Worm (Caenorhabditis elegans) whole organism, L2 larva: ENCODE measurements around the gene eps-8.
"Not testable (repeated sequence)": the region's sequence is repeated elsewhere in the genome, so short reads cannot be mapped to it uniquely, and the experiment has no call there.

Experiments used
- C34F6.9 ChIP-seq: fragments of 150-350 bp; optimal IDR thresholded peaks from 2 replicates; lab custom pipeline; 2014; ENCODE audit warnings: missing biosample characterization, missing genetic modification characterization
- F13H6.1 ChIP-seq: sonication (generic microtip); optimal IDR thresholded peaks from 2 replicates; lab custom pipeline; 2016; ENCODE audit warnings: missing genetic modification characterization, missing compliant biosample characterization
- R02D3.7 ChIP-seq: fragments of 150-350 bp; optimal IDR thresholded peaks from 2 replicates; lab custom pipeline; 2014; ENCODE audit warnings: missing biosample characterization, missing genetic modification characterization
- alr-1 ChIP-seq: fragments of 150-350 bp; optimal IDR thresholded peaks from 2 replicates; lab custom pipeline; 2014; ENCODE audit warnings: missing biosample characterization, missing genetic modification characterization
- ama-1 ChIP-seq: fragments of 150-350 bp; optimal IDR thresholded peaks from 2 replicates; lab custom pipeline; 2018; ENCODE audit warnings: inconsistent platforms
- blmp-1 ChIP-seq: sonication (generic microtip); optimal IDR thresholded peaks from 2 replicates; lab custom pipeline; 2017; ENCODE audit warnings: missing genetic modification characterization, mild to moderate bottlenecking, missing compliant biosample characterization, antibody characterized with exemption, moderate library complexity; ENCODE audit not compliant: insufficient read depth
- crh-2 ChIP-seq: sonication (generic microtip); optimal IDR thresholded peaks from 2 replicates; lab custom pipeline; 2017; ENCODE audit warnings: missing biosample characterization, missing genetic modification characterization
- dmd-4 ChIP-seq: sonication (generic microtip); optimal IDR thresholded peaks from 2 replicates; lab custom pipeline; 2017; ENCODE audit warnings: missing biosample characterization, missing genetic modification characterization
- egl-27 ChIP-seq: sonication (generic microtip); optimal IDR thresholded peaks from 3 replicates; lab custom pipeline; 2017; ENCODE audit warnings: missing biosample characterization, missing genetic modification reagents, missing genetic modification characterization
- elt-1 ChIP-seq: fragments of 150-350 bp; optimal IDR thresholded peaks from 2 replicates; lab custom pipeline; 2014; ENCODE audit warnings: missing biosample characterization, missing genetic modification characterization
- elt-3 ChIP-seq: sonication (generic microtip); optimal IDR thresholded peaks from 2 replicates; lab custom pipeline; 2017; ENCODE audit warnings: missing biosample characterization, missing genetic modification characterization
- fos-1 ChIP-seq: fragments of 150-350 bp; optimal IDR thresholded peaks from 2 replicates; lab custom pipeline; 2014; ENCODE audit warnings: missing biosample characterization, missing genetic modification characterization
- gmeb-1 ChIP-seq: fragments of 150-350 bp; optimal IDR thresholded peaks from 2 replicates; lab custom pipeline; 2014; ENCODE audit warnings: missing biosample characterization, missing genetic modification characterization
- lin-11 ChIP-seq: fragments of 150-350 bp; sonication (generic microtip); optimal IDR thresholded peaks from 2 replicates; lab custom pipeline; 2014; ENCODE audit warnings: missing biosample characterization, missing genetic modification characterization, inconsistent platforms, mixed read lengths
- lin-13 ChIP-seq: fragments of 150-350 bp; optimal IDR thresholded peaks from 2 replicates; lab custom pipeline; 2014; ENCODE audit warnings: missing biosample characterization, missing genetic modification reagents, missing genetic modification characterization
- lin-39 ChIP-seq: fragments of 150-350 bp; optimal IDR thresholded peaks from 2 replicates; lab custom pipeline; 2014; ENCODE audit warnings: missing biosample characterization, missing genetic modification reagents, missing genetic modification characterization
- lsy-2 ChIP-seq, 2 experiments: fragments of 150-350 bp in 1 of 2; sonication (generic microtip) in 1 of 2; optimal IDR thresholded peaks; 2 replicates each; lab custom pipeline; 2014 to 2017; ENCODE audit warnings: missing biosample characterization in 2 of 2, missing genetic modification characterization in 2 of 2
- mab-5 ChIP-seq: fragments of 150-350 bp; optimal IDR thresholded peaks from 2 replicates; lab custom pipeline; 2014; ENCODE audit warnings: missing biosample characterization, missing genetic modification characterization
- mbf-1 ChIP-seq: sonication (generic microtip); optimal IDR thresholded peaks from 2 replicates; lab custom pipeline; 2017; ENCODE audit warnings: missing biosample characterization, missing genetic modification characterization
- mdl-1 ChIP-seq, 2 experiments: fragments of 150-350 bp in 1 of 2; sonication (generic microtip) in 1 of 2; optimal IDR thresholded peaks; 2 replicates each; lab custom pipeline; 2017; ENCODE audit warnings: missing biosample characterization in 2 of 2, missing genetic modification characterization in 2 of 2
- nhr-10 ChIP-seq: sonication (generic microtip); optimal IDR thresholded peaks from 2 replicates; lab custom pipeline; 2017; ENCODE audit warnings: missing biosample characterization, missing genetic modification characterization
- nhr-12 ChIP-seq: fragments of 150-350 bp; optimal IDR thresholded peaks from 2 replicates; lab custom pipeline; 2014; ENCODE audit warnings: missing biosample characterization, missing genetic modification characterization
- nhr-129 ChIP-seq: fragments of 150-350 bp; optimal IDR thresholded peaks from 2 replicates; lab custom pipeline; 2014; ENCODE audit warnings: missing biosample characterization, missing genetic modification characterization
- nhr-21 ChIP-seq: fragments of 150-350 bp; optimal IDR thresholded peaks from 2 replicates; lab custom pipeline; 2014; ENCODE audit warnings: missing biosample characterization, missing genetic modification characterization
- nhr-237 ChIP-seq: fragments of 150-350 bp; optimal IDR thresholded peaks from 2 replicates; lab custom pipeline; 2014; ENCODE audit warnings: missing biosample characterization, missing genetic modification characterization
- nhr-25 ChIP-seq: fragments of 150-350 bp; sonication (generic microtip); optimal IDR thresholded peaks from 3 replicates; lab custom pipeline; 2014; ENCODE audit warnings: missing biosample characterization, missing genetic modification characterization
- nhr-6 ChIP-seq: fragments of 150-350 bp; optimal IDR thresholded peaks from 2 replicates; lab custom pipeline; 2014; ENCODE audit warnings: missing biosample characterization, missing genetic modification characterization
- nhr-77 ChIP-seq: fragments of 150-350 bp; optimal IDR thresholded peaks from 2 replicates; lab custom pipeline; 2014; ENCODE audit warnings: missing biosample characterization, missing genetic modification characterization
- peb-1 ChIP-seq: fragments of 150-350 bp; optimal IDR thresholded peaks from 2 replicates; lab custom pipeline; 2014; ENCODE audit warnings: missing biosample characterization, missing genetic modification characterization
- sem-4 ChIP-seq: fragments of 150-350 bp; optimal IDR thresholded peaks from 2 replicates; lab custom pipeline; 2014; ENCODE audit warnings: missing biosample characterization, missing genetic modification reagents, missing genetic modification characterization
- skn-1 ChIP-seq: sonication (generic microtip); optimal IDR thresholded peaks from 2 replicates; lab custom pipeline; 2017; ENCODE audit warnings: missing biosample characterization, missing genetic modification characterization
- sma-3 ChIP-seq: sonication (generic microtip); optimal IDR thresholded peaks from 2 replicates; lab custom pipeline; 2016; ENCODE audit warnings: missing genetic modification reagents, missing genetic modification characterization, missing compliant biosample characterization
- sma-9 ChIP-seq, 2 experiments: fragments of 150-350 bp in 1 of 2; sonication (generic microtip) in 1 of 2; optimal IDR thresholded peaks; 2 replicates each; lab custom pipeline; 2014 to 2016; ENCODE audit warnings: missing genetic modification characterization in 2 of 2, mild to moderate bottlenecking in 1 of 2, missing biosample characterization in 1 of 2, missing compliant biosample characterization in 1 of 2, missing genetic modification reagents in 1 of 2, moderate library complexity in 1 of 2
- unc-55 ChIP-seq: fragments of 150-350 bp; sonication (generic microtip); optimal IDR thresholded peaks from 3 replicates; lab custom pipeline; 2014; ENCODE audit warnings: missing biosample characterization, missing genetic modification reagents, missing genetic modification characterization
- zag-1 ChIP-seq: fragments of 150-350 bp; optimal IDR thresholded peaks from 2 replicates; lab custom pipeline; 2014; ENCODE audit warnings: missing biosample characterization, missing genetic modification characterization
- ztf-1 ChIP-seq: fragments of 200-800 bp; sonication (Bioruptor generic); conservative IDR thresholded peaks from 2 replicates; pipeline ENCODE4 v1.3.6; 2022; ENCODE audit warnings: missing genetic modification characterization, missing compliant biosample characterization
- ztf-11 ChIP-seq: sonication (generic microtip); optimal IDR thresholded peaks from 2 replicates; lab custom pipeline; 2017; ENCODE audit warnings: missing biosample characterization, missing genetic modification characterization
- ztf-4 ChIP-seq: fragments of 150-350 bp; optimal IDR thresholded peaks from 2 replicates; lab custom pipeline; 2014; ENCODE audit warnings: missing biosample characterization, missing genetic modification characterization

eps-8 gene

ce11 chrIV:14929421-14929820, 50.1 kb downstream of the eps-8 start, which contains the start of gene Y57G11C.28:
Gene Y57G11C.28 (plus strand): TSS chrIV:14929721.
- no peak for TF ChIP-seq blmp-1
- no peak for TF ChIP-seq nhr-77 (tag; lab: Kevin White, UChicago)
- TF ChIP-seq dmd-4 (tag; lab: Kevin White, UChicago): no peak
- no peak for TF ChIP-seq F13H6.1 (tag; lab: Kevin White, UChicago)
- no peak for TF ChIP-seq ztf-11
- no peak for TF ChIP-seq unc-55 (GFP tag; lab: Kevin White, UChicago)
- TF ChIP-seq lin-13 (GFP tag; lab: Kevin White, UChicago): no peak
- TF ChIP-seq nhr-6 (tag; lab: Kevin White, UChicago): no peak
- TF ChIP-seq ama-1 (lab: Kevin White, UChicago): no peak
- no peak for TF ChIP-seq nhr-21 (tag; lab: Kevin White, UChicago)
- TF ChIP-seq lin-11 (tag; lab: Kevin White, UChicago): no peak
- no peak for TF ChIP-seq C34F6.9
- TF ChIP-seq crh-2 (tag; lab: Kevin White, UChicago): no peak
- TF ChIP-seq elt-1: no peak

DNA sequence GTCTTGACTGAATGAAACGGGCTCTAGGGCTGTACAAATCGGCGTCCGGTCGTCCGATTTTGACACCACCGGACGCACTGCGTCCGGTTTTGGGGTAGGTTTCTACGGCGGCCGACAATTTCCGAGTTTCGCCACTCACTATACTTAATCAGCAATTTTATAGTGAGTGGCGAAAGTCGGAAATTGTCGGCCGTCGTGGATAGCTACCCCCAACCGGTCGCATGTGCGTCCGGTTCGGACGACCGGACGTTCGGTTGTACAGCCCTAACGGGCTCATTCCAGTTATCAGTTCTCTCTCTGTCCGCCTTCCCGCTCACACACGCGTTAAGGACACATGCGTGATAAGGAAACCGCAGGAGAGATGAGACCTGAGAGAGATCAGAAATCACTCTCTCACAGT, 53.4 kb downstream of the eps-8 start, which contains the start of gene Y57G11C.1131:
TSS of gene Y57G11C.1131 (plus strand) at position 333 of the 400 bp plus-strand sequence.
- TF ChIP-seq lin-39 (tag; lab: Kevin White, UChicago) (no peak), mab-5 (tag; lab: Kevin White, UChicago) (no peak), sma-9 (GFP tag; optimal IDR thresholded peaks at IDR 0.05; lab: Kevin White, UChicago) (no peak), sma-9 (tag; optimal IDR thresholded peaks at IDR 0.05; lab: Kevin White, UChicago) (no peak), F13H6.1 (tag; lab: Kevin White, UChicago) (no peak)
- TF ChIP-seq, all 48 proteins: peak for 0

DNA sequence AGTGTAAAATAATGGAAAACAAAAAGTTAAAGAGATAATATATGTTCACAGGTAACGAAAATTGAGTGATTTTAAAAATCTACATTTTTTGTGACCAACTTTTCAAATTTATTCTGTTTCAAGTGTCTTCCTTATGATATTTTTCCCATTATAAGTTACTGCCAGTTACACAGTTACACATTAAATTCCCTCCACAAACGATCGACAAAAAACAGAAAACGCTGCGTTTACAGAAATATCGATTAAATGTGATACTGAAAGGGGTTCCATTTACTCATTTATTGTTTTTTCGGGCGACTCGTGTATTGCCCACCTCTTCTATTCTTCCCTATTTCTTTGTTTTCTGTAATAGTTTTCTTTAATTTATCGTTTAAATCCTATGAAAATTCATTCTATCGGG, 57.7 kb downstream of the eps-8 start, which contains the start of gene Y57G11C.1144:
TSS of gene Y57G11C.1144 (plus strand) at position 301 of the 400 bp plus-strand sequence.
- TF ChIP-seq R02D3.7 (tag; lab: Kevin White, UChicago) (no peak), nhr-6 (tag; lab: Kevin White, UChicago) (no peak), sma-9 (GFP tag; optimal IDR thresholded peaks at IDR 0.05; lab: Kevin White, UChicago) (no peak), sma-9 (tag; optimal IDR thresholded peaks at IDR 0.05; lab: Kevin White, UChicago) (no peak), mbf-1 (tag; lab: Kevin White, UChicago) (no peak), nhr-129 (tag; lab: Kevin White, UChicago) (no peak), lin-39 (tag; lab: Kevin White, UChicago) (no peak), lsy-2 (tag; optimal IDR thresholded peaks at IDR 0.05; lab: Kevin White, UChicago) (no peak), gmeb-1 (tag; lab: Kevin White, UChicago) (no peak), zag-1 (no peak), C34F6.9 (no peak), fos-1 (tag; lab: Kevin White, UChicago) (no peak), sem-4 (tag; lab: Kevin White, UChicago) (no peak), sma-3 (GFP tag; lab: Kevin White, UChicago) (no peak), elt-1 (no peak), nhr-237 (no peak), mab-5 (tag; lab: Kevin White, UChicago) (no peak), nhr-25 (no peak), ztf-4 (tag; lab: Kevin White, UChicago) (no peak), lin-11 (tag; lab: Kevin White, UChicago) (no peak)
- TF ChIP-seq, all 48 proteins: peak for 0

DNA sequence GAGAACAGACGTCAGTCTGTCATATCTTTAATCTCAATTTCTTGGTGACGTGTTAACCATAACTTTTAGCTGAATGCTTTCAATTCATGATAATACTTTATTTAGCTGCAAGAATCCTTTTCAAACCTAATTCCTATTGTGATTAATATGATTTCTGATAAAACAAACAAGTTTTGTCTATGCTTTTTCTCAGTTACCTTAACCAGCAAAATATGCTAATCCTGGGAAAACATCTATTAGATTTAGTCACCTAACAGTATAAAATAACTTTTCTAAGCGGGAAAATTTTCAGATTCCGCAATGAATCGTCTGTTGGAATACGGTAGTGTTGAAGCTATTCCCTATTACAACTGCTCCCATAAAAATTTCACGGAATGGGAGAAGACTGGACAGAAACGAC, 59.3 kb downstream of the eps-8 start, which contains the start of gene Y57G11C.30:
TSS of gene Y57G11C.30 (plus strand) at position 301 of the 400 bp plus-strand sequence.
- TF ChIP-seq alr-1 (tag; lab: Kevin White, UChicago); mdl-1 (tag; optimal IDR thresholded peaks at IDR 0.05; lab: Kevin White, UChicago); blmp-1: not testable (repeated sequence)

- TF ChIP-seq ztf-1 (GFP tag; lab: Robert Waterston, UW): no peak
- TF ChIP-seq nhr-21 (tag; lab: Kevin White, UChicago): no peak
- TF ChIP-seq nhr-12 (tag; lab: Kevin White, UChicago): no peak
- TF ChIP-seq lin-11 (tag; lab: Kevin White, UChicago): no peak
- TF ChIP-seq lin-13 (GFP tag; lab: Kevin White, UChicago): no peak
- no peak for TF ChIP-seq alr-1 (tag; lab: Kevin White, UChicago)
- TF ChIP-seq peb-1 (tag; lab: Kevin White, UChicago): no peak
- TF ChIP-seq gmeb-1 (tag; lab: Kevin White, UChicago): no peak
- TF ChIP-seq dmd-4 (tag; lab: Kevin White, UChicago): no peak
- no peak for TF ChIP-seq elt-1
- TF ChIP-seq blmp-1: no peak
- no peak for TF ChIP-seq C34F6.9
- no peak for TF ChIP-seq skn-1
- no peak for TF ChIP-seq lin-39 (tag; lab: Kevin White, UChicago)
- no peak for TF ChIP-seq egl-27 (tag; lab: Kevin White, UChicago)
- no peak for TF ChIP-seq elt-3
- TF ChIP-seq nhr-10 (tag; lab: Kevin White, UChicago): no peak
Measured at ce11 chrIV:14944234-14944633, 65.0 kb downstream of the eps-8 start, which contains the start of gene Y57G11C.48. Gene Y57G11C.48 (minus strand): TSS chrIV:14944334.
